Worm (Caenorhabditis elegans) whole organism, mixed stage, embryonic: ENCODE data around the gene srr-8.

Source experiments
- nhr-2 ChIP-seq: fragments of 150-350 bp; optimal IDR thresholded peaks from 2 replicates; lab custom pipeline; 2014; ENCODE audit warnings: missing biosample characterization, missing genetic modification characterization
- pha-4 ChIP-seq: fragments of 150-350 bp; optimal IDR thresholded peaks from 2 replicates; lab custom pipeline; 2018; ENCODE audit warnings: missing biosample characterization, missing genetic modification reagents, missing genetic modification characterization

- TF ChIP-seq nhr-2 (tag; lab: Kevin White, UChicago) = no peak
- no peak for TF ChIP-seq pha-4 (tag; lab: Kevin White, UChicago)
Observed at ce11 chrV:4963606-4964005, 37.9 kb upstream of the srr-8 start.
